Worm (Caenorhabditis elegans) whole organism, L3 larva: ENCODE data around the gene gln-6.

Experiments used
- nhr-76 ChIP-seq: fragments of 150-350 bp; sonication (generic microtip); optimal IDR thresholded peaks from 5 replicates; lab custom pipeline; 2014; ENCODE audit warnings: missing biosample characterization, missing genetic modification characterization
- sea-2 ChIP-seq: fragments of 150-350 bp; sonication (generic microtip); optimal IDR thresholded peaks from 4 replicates; lab custom pipeline; 2014; ENCODE audit warnings: missing biosample characterization, missing genetic modification reagents, missing genetic modification characterization
- unc-62 ChIP-seq: fragments of 150-350 bp; sonication (generic microtip); optimal IDR thresholded peaks from 4 replicates; lab custom pipeline; 2014; ENCODE audit warnings: missing biosample characterization, missing genetic modification reagents, missing genetic modification characterization

ce11 chrIV:9712782-9713181, 27.9 kb downstream of the gln-6 start, which contains the start of gene K01H12.4:
- TF ChIP-seq unc-62 (GFP tag; lab: Kevin White, UChicago), result no peak
- TF ChIP-seq nhr-76, result no peak
- no peak for TF ChIP-seq sea-2
